Worm (Caenorhabditis elegans): ENCODE data around the gene srd-17.

Gene srd-17

ce11 chrV:13417513-13417912, 15.0 kb downstream of the srd-17 start, which contains the start of gene F53F1.6:
F53F1.6 (minus strand) TSS chrV:13417613.
- TF ChIP-seq tbx-11 (GFP tag; IDR thresholded peaks at IDR 0.05), result no peak
- no peak for TF ChIP-seq sea-1 (GFP tag; conservative IDR thresholded peaks at IDR 0.05)
- TF ChIP-seq B0310.2 (tag; optimal IDR thresholded peaks at IDR 0.05), result no peak
- TF ChIP-seq tbx-37 (GFP tag; conservative IDR thresholded peaks at IDR 0.05), result no peak
- TF ChIP-seq ceh-13 (GFP tag; optimal IDR thresholded peaks at IDR 0.05), result no peak
- TF ChIP-seq pes-1 (GFP tag; IDR thresholded peaks at IDR 0.05), result no peak
- no peak for TF ChIP-seq hmg-4 (GFP tag; optimal IDR thresholded peaks at IDR 0.05)
- no peak for TF ChIP-seq hmbx-1 (tag; optimal IDR thresholded peaks at IDR 0.05)
- no peak for TF ChIP-seq hnd-1 (tag; optimal IDR thresholded peaks at IDR 0.05)

- no peak for TF ChIP-seq ets-7 (tag; optimal IDR thresholded peaks at IDR 0.05)
Observed at ce11 chrV:13416076-13416475, 16.4 kb downstream of the srd-17 start.

ce11 chrV:13415462-13415861, 17.1 kb downstream of the srd-17 start:
- no peak for TF ChIP-seq ceh-13 (GFP tag; optimal IDR thresholded peaks at IDR 0.05)
- no peak for TF ChIP-seq ama-1 (optimal IDR thresholded peaks at IDR 0.05)
- TF ChIP-seq F13C5.2 (tag; optimal IDR thresholded peaks at IDR 0.05), result no peak
- TF ChIP-seq aly-1 (tag; optimal IDR thresholded peaks at IDR 0.05), result peak; percentile 18
- TF ChIP-seq flt-1 (GFP tag; IDR thresholded peaks at IDR 0.05), result no peak
- no peak for TF ChIP-seq tbx-11 (GFP tag; IDR thresholded peaks at IDR 0.05)
- TF ChIP-seq scrt-1 (GFP tag; IDR thresholded peaks at IDR 0.05), result peak; percentile 67; the same call in 1 of the 2 replicates
- no peak for TF ChIP-seq tra-4 (tag; optimal IDR thresholded peaks at IDR 0.05)
- TF ChIP-seq hmg-4 (GFP tag; optimal IDR thresholded peaks at IDR 0.05), result no peak
- no peak for TF ChIP-seq hmbx-1 (tag; optimal IDR thresholded peaks at IDR 0.05)
- peak; percentile 35 for TF ChIP-seq ceh-36 (tag; optimal IDR thresholded peaks at IDR 0.05)
- TF ChIP-seq B0310.2 (tag; optimal IDR thresholded peaks at IDR 0.05), result no peak
- TF ChIP-seq hnd-1 (tag; optimal IDR thresholded peaks at IDR 0.05), result no peak
- TF ChIP-seq ets-7 (tag; optimal IDR thresholded peaks at IDR 0.05), result no peak
- TF ChIP-seq sea-1 (GFP tag; conservative IDR thresholded peaks at IDR 0.05), result no peak
- no peak for TF ChIP-seq pes-1 (GFP tag; IDR thresholded peaks at IDR 0.05)
- TF ChIP-seq tbx-37 (GFP tag; conservative IDR thresholded peaks at IDR 0.05), result no peak

DNA sequence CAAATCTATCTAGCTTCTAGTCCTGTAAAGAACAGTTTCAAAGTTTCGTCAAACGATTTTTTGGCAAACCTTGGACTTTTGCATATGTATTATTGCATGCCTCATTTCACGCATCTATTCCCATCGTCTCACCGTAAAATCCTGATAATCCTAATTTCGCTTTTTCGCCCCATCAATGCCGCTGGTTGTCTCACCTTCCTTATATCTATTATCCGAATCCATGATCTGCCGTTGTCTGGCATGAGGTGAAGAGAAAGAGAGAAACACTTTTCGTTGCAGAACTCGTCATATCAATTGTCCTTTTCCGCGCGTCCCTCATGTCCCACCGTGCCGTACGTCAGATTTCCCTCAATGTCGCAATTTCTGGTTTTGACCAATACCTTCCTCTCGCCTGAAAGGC, 17.9 kb downstream of the srd-17 start, which contains the start of gene cut-2:
cut-2 (plus strand) TSS at position 365 of the 400 bp plus-strand sequence.
- TF ChIP-seq hnd-1 (tag; optimal IDR thresholded peaks at IDR 0.05) (no peak), ceh-36 (tag; optimal IDR thresholded peaks at IDR 0.05) (no peak), ets-7 (tag; optimal IDR thresholded peaks at IDR 0.05) (no peak), tbx-11 (GFP tag; IDR thresholded peaks at IDR 0.05) (no peak), tra-4 (tag; optimal IDR thresholded peaks at IDR 0.05) (no peak), hmg-4 (GFP tag; optimal IDR thresholded peaks at IDR 0.05) (no peak), flt-1 (GFP tag; IDR thresholded peaks at IDR 0.05) (no peak), B0310.2 (tag; optimal IDR thresholded peaks at IDR 0.05) (no peak), F13C5.2 (tag; optimal IDR thresholded peaks at IDR 0.05) (no peak), ceh-13 (GFP tag; optimal IDR thresholded peaks at IDR 0.05) (no peak), sea-1 (GFP tag; conservative IDR thresholded peaks at IDR 0.05) (no peak), pes-1 (GFP tag; IDR thresholded peaks at IDR 0.05) (no peak), aly-1 (tag; optimal IDR thresholded peaks at IDR 0.05) (no peak), tbx-37 (GFP tag; conservative IDR thresholded peaks at IDR 0.05) (no peak), scrt-1 (GFP tag; IDR thresholded peaks at IDR 0.05) (no peak), hmbx-1 (tag; optimal IDR thresholded peaks at IDR 0.05) (no peak), ama-1 (optimal IDR thresholded peaks at IDR 0.05) (no peak)

ce11 chrV:13413301-13413700, 19.2 kb downstream of the srd-17 start:
- TF ChIP-seq tbx-11 (GFP tag; IDR thresholded peaks at IDR 0.05), result no peak
- TF ChIP-seq F13C5.2 (tag; optimal IDR thresholded peaks at IDR 0.05), result no peak
- no peak for TF ChIP-seq B0310.2 (tag; optimal IDR thresholded peaks at IDR 0.05)
- TF ChIP-seq hmg-4 (GFP tag; optimal IDR thresholded peaks at IDR 0.05), result no peak
- no peak for TF ChIP-seq aly-1 (tag; optimal IDR thresholded peaks at IDR 0.05)
- TF ChIP-seq tbx-37 (GFP tag; conservative IDR thresholded peaks at IDR 0.05), result no peak
- no peak for TF ChIP-seq sea-1 (GFP tag; conservative IDR thresholded peaks at IDR 0.05)
- TF ChIP-seq hmbx-1 (tag; optimal IDR thresholded peaks at IDR 0.05), result no peak
- TF ChIP-seq ama-1 (optimal IDR thresholded peaks at IDR 0.05), result no peak

ce11 chrV:13411992-13412298, 20.6 kb downstream of the srd-17 start:
- TF ChIP-seq ceh-36 (tag; optimal IDR thresholded peaks at IDR 0.05), result no peak
- TF ChIP-seq scrt-1 (GFP tag; IDR thresholded peaks at IDR 0.05), result no peak
- TF ChIP-seq sea-1 (GFP tag; conservative IDR thresholded peaks at IDR 0.05), result no peak
- TF ChIP-seq tbx-11 (GFP tag; IDR thresholded peaks at IDR 0.05), result no peak
- no peak for TF ChIP-seq ceh-13 (GFP tag; optimal IDR thresholded peaks at IDR 0.05)
- TF ChIP-seq hnd-1 (tag; optimal IDR thresholded peaks at IDR 0.05), result no peak
- no peak for TF ChIP-seq flt-1 (GFP tag; IDR thresholded peaks at IDR 0.05)
- no peak for TF ChIP-seq aly-1 (tag; optimal IDR thresholded peaks at IDR 0.05)
- no peak for TF ChIP-seq tra-4 (tag; optimal IDR thresholded peaks at IDR 0.05)
- no peak for TF ChIP-seq ets-7 (tag; optimal IDR thresholded peaks at IDR 0.05)
- no peak for TF ChIP-seq B0310.2 (tag; optimal IDR thresholded peaks at IDR 0.05)
- no peak for TF ChIP-seq hmg-4 (GFP tag; optimal IDR thresholded peaks at IDR 0.05)

DNA sequence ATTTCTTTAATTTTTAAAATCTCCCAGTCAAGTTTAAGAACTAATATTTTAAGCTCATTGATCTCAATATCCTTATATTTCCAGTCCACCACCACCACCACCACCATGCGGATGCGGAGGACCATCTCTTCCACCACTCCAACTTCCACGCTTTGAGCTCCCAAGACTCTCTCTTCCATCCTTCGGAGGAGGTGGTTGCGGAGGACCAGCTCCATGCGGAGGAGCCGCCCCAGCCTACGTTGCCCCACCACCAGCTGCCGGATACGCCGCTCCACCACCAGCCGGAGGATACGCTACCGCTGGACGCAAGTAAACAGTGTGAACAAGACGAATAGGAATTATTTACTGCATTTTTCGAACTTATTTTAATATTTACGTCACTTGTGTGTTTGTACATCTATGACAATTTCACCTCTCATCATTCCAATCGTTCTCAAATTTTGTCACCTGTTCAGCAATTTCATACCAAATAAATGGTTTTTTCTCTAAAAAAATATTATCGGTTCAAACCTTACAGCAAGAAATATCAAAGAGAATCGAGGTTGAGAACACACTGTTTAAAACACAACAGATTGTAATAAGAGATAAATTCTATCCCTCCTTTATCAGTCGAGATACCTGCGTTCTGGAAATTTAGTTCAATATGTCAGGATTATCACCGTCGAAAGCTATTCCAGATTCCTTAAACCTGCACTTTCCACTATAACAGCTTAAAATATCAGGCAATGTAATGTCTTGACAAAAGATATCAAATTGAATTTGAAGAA, 21.1 kb downstream of the srd-17 start:
- no peak for TF ChIP-seq F13C5.2 (tag; optimal IDR thresholded peaks at IDR 0.05)
- TF ChIP-seq ceh-13 (GFP tag; optimal IDR thresholded peaks at IDR 0.05), result no peak
- TF ChIP-seq hmg-4 (GFP tag; optimal IDR thresholded peaks at IDR 0.05), result no peak
- no peak for TF ChIP-seq scrt-1 (GFP tag; IDR thresholded peaks at IDR 0.05)
- no peak; the same call in 1 of the 2 replicates for TF ChIP-seq pes-1 (GFP tag; IDR thresholded peaks at IDR 0.05)
- no peak; the same call in 1 of the 2 replicates for TF ChIP-seq sea-1 (GFP tag; conservative IDR thresholded peaks at IDR 0.05)
- TF ChIP-seq ets-7 (tag; optimal IDR thresholded peaks at IDR 0.05), result no peak
- no peak for TF ChIP-seq tbx-11 (GFP tag; IDR thresholded peaks at IDR 0.05)
- TF ChIP-seq tra-4 (tag; optimal IDR thresholded peaks at IDR 0.05), result no peak
- TF ChIP-seq flt-1 (GFP tag; IDR thresholded peaks at IDR 0.05), result no peak
- no peak for TF ChIP-seq ama-1 (optimal IDR thresholded peaks at IDR 0.05)

Data from whole organism, early embryonic.